Worm (Caenorhabditis elegans) whole organism, L1 larva: ENCODE measurements around the gene his-74.

Experiments
- C04F5.9 ChIP-seq: sonication (generic microtip); optimal IDR thresholded peaks from 2 replicates; lab custom pipeline; 2016; ENCODE audit warnings: missing genetic modification characterization, missing compliant biosample characterization
- C16A3.4 ChIP-seq: fragments of 150-350 bp; optimal IDR thresholded peaks from 2 replicates; lab custom pipeline; 2014; ENCODE audit warnings: missing biosample characterization, missing genetic modification characterization
- C34B4.2 ChIP-seq: sonication (generic microtip); optimal IDR thresholded peaks from 2 replicates; lab custom pipeline; 2017; ENCODE audit warnings: mild to moderate bottlenecking, missing genetic modification characterization, missing compliant biosample characterization
- aha-1 ChIP-seq: fragments of 150-350 bp; optimal IDR thresholded peaks from 2 replicates; lab custom pipeline; 2014; ENCODE audit warnings: missing biosample characterization, missing genetic modification characterization
- alr-1 ChIP-seq: fragments of 200-800 bp; sonication (Bioruptor generic); optimal IDR thresholded peaks from 2 replicates; lab custom pipeline; 2018; ENCODE audit warnings: borderline replicate concordance, mild to moderate bottlenecking, missing genetic modification characterization, missing compliant biosample characterization
- aly-2 ChIP-seq: fragments of 150-350 bp; optimal IDR thresholded peaks from 2 replicates; lab custom pipeline; 2014; ENCODE audit warnings: missing biosample characterization, missing genetic modification characterization
- ama-1 ChIP-seq: fragments of 150-350 bp; optimal IDR thresholded peaks from 2 replicates; lab custom pipeline; 2014
- blmp-1 ChIP-seq: fragments of 150-350 bp; optimal IDR thresholded peaks from 2 replicates; lab custom pipeline; 2014; ENCODE audit warnings: missing biosample characterization, missing genetic modification characterization
- ceh-63 ChIP-seq: fragments of 200-800 bp; sonication (Bioruptor generic); optimal IDR thresholded peaks from 2 replicates; lab custom pipeline; 2018; ENCODE audit warnings: mild to moderate bottlenecking, missing genetic modification characterization, missing compliant biosample characterization
- ces-1 ChIP-seq: fragments of 150-350 bp; optimal IDR thresholded peaks from 2 replicates; lab custom pipeline; 2014; ENCODE audit warnings: missing biosample characterization, missing genetic modification reagents, missing genetic modification characterization
- dpl-1 ChIP-seq, 3 experiments: fragments of 150-350 bp in 2 of 3; sonication (generic microtip) in 1 of 3; optimal IDR thresholded peaks; 2 replicates each; lab custom pipeline; 2014 to 2017; ENCODE audit warnings: missing biosample characterization in 3 of 3, missing genetic modification characterization in 3 of 3, missing genetic modification reagents in 3 of 3
- dsc-1 ChIP-seq: sonication (generic microtip); optimal IDR thresholded peaks from 2 replicates; lab custom pipeline; 2016; ENCODE audit warnings: mild to moderate bottlenecking, missing genetic modification characterization, missing compliant biosample characterization
- efl-1 ChIP-seq, 4 experiments: fragments of 150-350 bp; optimal IDR thresholded peaks in 3 of 4; peaks in 1 of 4; 1 replicate in 1 of 4; 2 replicates in 3 of 4; lab custom pipeline; 2014; ENCODE audit warnings: missing biosample characterization in 2 of 4, missing genetic modification characterization in 2 of 4, missing genetic modification reagents in 2 of 4
- egl-27 ChIP-seq, 2 experiments: fragments of 150-350 bp in 1 of 2; sonication (generic microtip); optimal IDR thresholded peaks; 3 replicates each; lab custom pipeline; 2017 to 2018; ENCODE audit warnings: missing biosample characterization in 2 of 2, missing genetic modification characterization in 2 of 2, missing genetic modification reagents in 2 of 2
- elt-3 ChIP-seq, 6 experiments: fragments of 150-350 bp in 1 of 6; sonication (generic microtip); optimal IDR thresholded peaks; 2 replicates each; lab custom pipeline; 2017 to 2018; ENCODE audit warnings: missing biosample characterization in 6 of 6, missing genetic modification characterization in 6 of 6, inconsistent platforms in 1 of 6
- fkh-10 ChIP-seq: sonication (generic microtip); optimal IDR thresholded peaks from 2 replicates; lab custom pipeline; 2017; ENCODE audit warnings: missing biosample characterization, missing genetic modification reagents, missing genetic modification characterization
- fkh-4 ChIP-seq: sonication (generic microtip); optimal IDR thresholded peaks from 2 replicates; lab custom pipeline; 2016; ENCODE audit warnings: missing compliant biosample characterization, missing genetic modification characterization, borderline replicate concordance
- fos-1 ChIP-seq: fragments of 150-350 bp; optimal IDR thresholded peaks from 2 replicates; lab custom pipeline; 2014; ENCODE audit warnings: missing biosample characterization, missing genetic modification characterization
- grh-1 ChIP-seq: fragments of 200-800 bp; sonication (Bioruptor generic); IDR thresholded peaks from 2 replicates; pipeline ENCODE4 v1.3.6; 2022; ENCODE audit warnings: missing genetic modification reagents, missing genetic modification characterization, missing compliant biosample characterization
- hlh-17 ChIP-seq: fragments of 200-800 bp; sonication (Bioruptor generic); optimal IDR thresholded peaks from 2 replicates; lab custom pipeline; 2018; ENCODE audit warnings: missing genetic modification characterization, mild to moderate bottlenecking, missing compliant biosample characterization, moderate library complexity, borderline replicate concordance
- hlh-4 ChIP-seq: sonication (generic microtip); optimal IDR thresholded peaks from 2 replicates; lab custom pipeline; 2016; ENCODE audit warnings: mild to moderate bottlenecking, missing genetic modification characterization, missing compliant biosample characterization
- hpl-2 ChIP-seq: fragments of 150-350 bp; optimal IDR thresholded peaks from 2 replicates; lab custom pipeline; 2014; ENCODE audit warnings: missing biosample characterization, missing genetic modification reagents, missing genetic modification characterization
- lin-13 ChIP-seq: fragments of 150-350 bp; optimal IDR thresholded peaks from 2 replicates; lab custom pipeline; 2014; ENCODE audit warnings: missing biosample characterization, missing genetic modification reagents, missing genetic modification characterization
- lin-14 ChIP-seq: fragments of 200-800 bp; sonication (Bioruptor generic); optimal IDR thresholded peaks from 2 replicates; lab custom pipeline; 2018; ENCODE audit warnings: mild to moderate bottlenecking, missing genetic modification characterization, moderate library complexity, missing compliant biosample characterization
- lin-35 ChIP-seq, 2 experiments: fragments of 150-350 bp; optimal IDR thresholded peaks; 2 replicates each; lab custom pipeline; 2014; ENCODE audit warnings: missing biosample characterization in 2 of 2, missing genetic modification characterization in 2 of 2, missing genetic modification reagents in 2 of 2
- lin-39 ChIP-seq: fragments of 150-350 bp; optimal IDR thresholded peaks from 2 replicates; lab custom pipeline; 2014; ENCODE audit warnings: missing biosample characterization, missing genetic modification reagents, missing genetic modification characterization
- lir-3 ChIP-seq: sonication (generic microtip); optimal IDR thresholded peaks from 2 replicates; lab custom pipeline; 2016; ENCODE audit warnings: mild to moderate bottlenecking, missing genetic modification characterization, moderate library complexity, missing compliant biosample characterization; ENCODE audit not compliant: poor library complexity
- lsy-2 ChIP-seq, 2 experiments: fragments of 150-350 bp; optimal IDR thresholded peaks; 2 replicates each; lab custom pipeline; 2014; ENCODE audit warnings: missing biosample characterization in 2 of 2, missing genetic modification characterization in 2 of 2
- mab-9 ChIP-seq: fragments of 200-800 bp; sonication (Bioruptor generic); IDR thresholded peaks from 2 replicates; pipeline ENCODE4 v1.3.6; 2022; ENCODE audit warnings: missing genetic modification reagents, missing genetic modification characterization, missing compliant biosample characterization
- mdl-1 ChIP-seq, 2 experiments: fragments of 150-350 bp; optimal IDR thresholded peaks; 2 replicates each; lab custom pipeline; 2014 to 2017; ENCODE audit warnings: missing biosample characterization in 2 of 2, missing genetic modification characterization in 2 of 2, inconsistent platforms in 1 of 2
- mef-2 ChIP-seq: fragments of 150-350 bp; optimal IDR thresholded peaks from 2 replicates; lab custom pipeline; 2014; ENCODE audit warnings: missing biosample characterization, missing genetic modification characterization
- nhr-28 ChIP-seq: fragments of 150-350 bp; optimal IDR thresholded peaks from 2 replicates; lab custom pipeline; 2014; ENCODE audit warnings: missing biosample characterization, missing genetic modification characterization
- nhr-47 ChIP-seq: sonication (generic microtip); optimal IDR thresholded peaks from 2 replicates; lab custom pipeline; 2016; ENCODE audit warnings: mild to moderate bottlenecking, missing genetic modification characterization, moderate library complexity, missing compliant biosample characterization
- nhr-71 ChIP-seq: sonication (generic microtip); optimal IDR thresholded peaks from 2 replicates; lab custom pipeline; 2016; ENCODE audit warnings: mild to moderate bottlenecking, missing genetic modification characterization, moderate library complexity, missing compliant biosample characterization
- nhr-90 ChIP-seq: sonication (generic microtip); optimal IDR thresholded peaks from 2 replicates; lab custom pipeline; 2016; ENCODE audit warnings: mild to moderate bottlenecking, missing genetic modification characterization, missing compliant biosample characterization; ENCODE audit not compliant: poor library complexity
- pag-3 ChIP-seq: sonication (generic microtip); optimal IDR thresholded peaks from 2 replicates; lab custom pipeline; 2017; ENCODE audit warnings: missing genetic modification characterization, mild to moderate bottlenecking, missing compliant biosample characterization, antibody characterized with exemption, borderline replicate concordance; ENCODE audit not compliant: insufficient read depth
- pax-3 ChIP-seq: fragments of 200-800 bp; sonication (Bioruptor generic); optimal IDR thresholded peaks from 2 replicates; lab custom pipeline; 2018; ENCODE audit warnings: mild to moderate bottlenecking, missing genetic modification characterization, moderate library complexity, missing compliant biosample characterization
- pqm-1 ChIP-seq: sonication (generic microtip); optimal IDR thresholded peaks from 3 replicates; lab custom pipeline; 2017; ENCODE audit warnings: missing biosample characterization, missing genetic modification characterization
- rnt-1 ChIP-seq: sonication (generic microtip); optimal IDR thresholded peaks from 2 replicates; lab custom pipeline; 2016; ENCODE audit warnings: mild to moderate bottlenecking, missing genetic modification characterization, moderate library complexity, missing compliant biosample characterization
- skn-1 ChIP-seq: fragments of 150-350 bp; optimal IDR thresholded peaks from 2 replicates; lab custom pipeline; 2014; ENCODE audit warnings: missing biosample characterization, missing genetic modification characterization
- sptf-1 ChIP-seq: fragments of 150-350 bp; optimal IDR thresholded peaks from 2 replicates; lab custom pipeline; 2014; ENCODE audit warnings: missing biosample characterization, missing genetic modification characterization
- sup-37 ChIP-seq: fragments of 200-800 bp; sonication (Bioruptor generic); optimal IDR thresholded peaks from 2 replicates; lab custom pipeline; 2018; ENCODE audit warnings: mild to moderate bottlenecking, missing genetic modification characterization, missing compliant biosample characterization
- swsn-7 ChIP-seq: sonication (generic microtip); optimal IDR thresholded peaks from 2 replicates; lab custom pipeline; 2016; ENCODE audit warnings: missing genetic modification characterization, missing compliant biosample characterization
- tlp-1 ChIP-seq: fragments of 150-350 bp; optimal IDR thresholded peaks from 2 replicates; lab custom pipeline; 2014; ENCODE audit warnings: missing biosample characterization, missing genetic modification characterization
- unc-130 ChIP-seq: fragments of 150-350 bp; optimal IDR thresholded peaks from 2 replicates; lab custom pipeline; 2017; ENCODE audit warnings: missing biosample characterization, missing genetic modification characterization, inconsistent platforms
- unc-98 ChIP-seq: fragments of 200-800 bp; sonication (Bioruptor generic); IDR thresholded peaks from 2 replicates; pipeline ENCODE4 v1.3.6; 2022; ENCODE audit warnings: missing genetic modification characterization, missing compliant biosample characterization
- xbp-1 ChIP-seq: sonication (generic microtip); optimal IDR thresholded peaks from 2 replicates; lab custom pipeline; 2016; ENCODE audit warnings: missing genetic modification characterization, missing compliant biosample characterization
- zag-1 ChIP-seq: fragments of 150-350 bp; optimal IDR thresholded peaks from 2 replicates; lab custom pipeline; 2014; ENCODE audit warnings: missing biosample characterization, missing genetic modification characterization
- zip-4 ChIP-seq: fragments of 200-800 bp; sonication (Bioruptor generic); optimal IDR thresholded peaks from 2 replicates; lab custom pipeline; 2018; ENCODE audit warnings: mild to moderate bottlenecking, missing genetic modification characterization, moderate library complexity, missing compliant biosample characterization

Gene his-74

ce11 chrV:12701613-12702012, 41.5 kb upstream of the his-74 start:
- TF ChIP-seq lin-14 (GFP tag; lab: Kevin White, UChicago) (peak; percentile 73), C04F5.9 (tag; lab: Kevin White, UChicago) (no peak), ces-1 (GFP tag; lab: Kevin White, UChicago) (peak; percentile 42), aly-2 (no peak)

ce11 chrV:12697364-12697901, 37.3 kb upstream of the his-74 start, which contains the start of gene istr-1:
Gene istr-1, plus strand, starts transcription at chrV:12697858.
- TF ChIP-seq fos-1, result peak; percentile 49
- TF ChIP-seq elt-3 (tag; optimal IDR thresholded peaks at IDR 0.05; lab: Kevin White, UChicago), result no peak
- TF ChIP-seq ama-1 (lab: Kevin White, UChicago), result no peak
- TF ChIP-seq zag-1 (tag; lab: Kevin White, UChicago), result no peak
- TF ChIP-seq dsc-1, result peak; percentile 5
- no peak for TF ChIP-seq tlp-1 (tag; lab: Kevin White, UChicago)
- no peak for TF ChIP-seq nhr-90 (tag; lab: Kevin White, UChicago)
- TF ChIP-seq nhr-28 (tag; lab: Kevin White, UChicago), result no peak
- TF ChIP-seq alr-1, result no peak
- no peak for TF ChIP-seq sptf-1 (tag; lab: Kevin White, UChicago)
- no peak for TF ChIP-seq lir-3
- peak; percentile 6 for TF ChIP-seq skn-1
- no peak for TF ChIP-seq nhr-47 (tag; lab: Kevin White, UChicago)
- TF ChIP-seq nhr-71 (tag; lab: Kevin White, UChicago), result peak; percentile 33
- no peak for TF ChIP-seq lin-39 (tag; lab: Kevin White, UChicago)
- TF ChIP-seq pqm-1 (tag; lab: Kevin White, UChicago), result no peak
- TF ChIP-seq egl-27 (tag; optimal IDR thresholded peaks at IDR 0.05; lab: Kevin White, UChicago), result no peak
- TF ChIP-seq mef-2 (tag; lab: Kevin White, UChicago), result no peak
- no peak for TF ChIP-seq swsn-7 (tag; lab: Kevin White, UChicago)
- peak; percentile 33 to 52 for TF ChIP-seq lin-35 (GFP tag; optimal IDR thresholded peaks at IDR 0.05; lab: Kevin White, UChicago)
- TF ChIP-seq hlh-4 (tag; lab: Kevin White, UChicago), result no peak
- no peak for TF ChIP-seq blmp-1 (tag; lab: Kevin White, UChicago)
- no peak for TF ChIP-seq unc-98
- TF ChIP-seq C16A3.4 (tag; lab: Kevin White, UChicago), result no peak
- TF ChIP-seq hlh-17 (GFP tag; lab: Kevin White, UChicago), result no peak
- TF ChIP-seq rnt-1 (tag; lab: Kevin White, UChicago), result no peak
- no peak for TF ChIP-seq aly-2
- no peak for TF ChIP-seq fkh-10 (GFP tag; lab: Kevin White, UChicago)
- TF ChIP-seq grh-1, result no peak
- TF ChIP-seq aha-1 (tag; lab: Kevin White, UChicago), result no peak
- TF ChIP-seq ceh-63, result no peak
- no peak for TF ChIP-seq pax-3 (tag; lab: Kevin White, UChicago)
- peak; percentile 53 for TF ChIP-seq lin-14 (GFP tag; lab: Kevin White, UChicago)
- peak in 2 of 3 experiments; percentile 7 to 51 for TF ChIP-seq dpl-1 (GFP tag; optimal IDR thresholded peaks at IDR 0.05; lab: Kevin White, UChicago)
- no peak for TF ChIP-seq C04F5.9 (tag; lab: Kevin White, UChicago)
- TF ChIP-seq fkh-4 (tag; lab: Kevin White, UChicago), result no peak
- no peak for TF ChIP-seq pag-3 (tag; lab: Kevin White, UChicago)
- peak in 1 of 2 experiments; percentile 33 for TF ChIP-seq lsy-2 (tag; optimal IDR thresholded peaks at IDR 0.05; lab: Kevin White, UChicago)
- TF ChIP-seq C34B4.2, result no peak
- TF ChIP-seq lin-13 (GFP tag; lab: Kevin White, UChicago), result no peak
- TF ChIP-seq zip-4 (GFP tag; lab: Kevin White, UChicago), result peak; percentile 72
- TF ChIP-seq sup-37 (GFP tag; lab: Kevin White, UChicago), result no peak
- no peak for TF ChIP-seq hpl-2 (GFP tag; lab: Kevin White, UChicago)
- TF ChIP-seq efl-1 (optimal IDR thresholded peaks at IDR 0.05; lab: Kevin White, UChicago), result peak; percentile 12 to 19
- TF ChIP-seq efl-1 (GFP tag; optimal IDR thresholded peaks at IDR 0.05 in 1 of 2; lab: Kevin White, UChicago), result peak in 1 of 2 experiments; percentile 25
- no peak for TF ChIP-seq unc-130
- TF ChIP-seq mab-9 (GFP tag; lab: Robert Waterston, UW), result no peak
- TF ChIP-seq xbp-1 (tag; lab: Kevin White, UChicago), result no peak
- TF ChIP-seq mdl-1 (tag; optimal IDR thresholded peaks at IDR 0.05; lab: Kevin White, UChicago), result no peak
